Worm (Caenorhabditis elegans) whole organism, L2 larva: Measurements from ENCODE around the gene ttr-37.

Experiments
- C34F6.9 ChIP-seq: fragments of 150-350 bp; optimal IDR thresholded peaks from 2 replicates; lab custom pipeline; 2014; ENCODE audit warnings: missing biosample characterization, missing genetic modification characterization
- F13H6.1 ChIP-seq: sonication (generic microtip); optimal IDR thresholded peaks from 2 replicates; lab custom pipeline; 2016; ENCODE audit warnings: missing genetic modification characterization, missing compliant biosample characterization
- R02D3.7 ChIP-seq: fragments of 150-350 bp; optimal IDR thresholded peaks from 2 replicates; lab custom pipeline; 2014; ENCODE audit warnings: missing biosample characterization, missing genetic modification characterization
- Y55F3AM.14 ChIP-seq: fragments of 200-800 bp; sonication (Bioruptor generic); optimal IDR thresholded peaks from 2 replicates; lab custom pipeline; 2018; ENCODE audit warnings: mild to moderate bottlenecking, missing genetic modification characterization, missing compliant biosample characterization
- ZK546.5 ChIP-seq: sonication (generic microtip); optimal IDR thresholded peaks from 2 replicates; lab custom pipeline; 2017; ENCODE audit warnings: missing biosample characterization, missing genetic modification characterization
- alr-1 ChIP-seq: fragments of 150-350 bp; optimal IDR thresholded peaks from 2 replicates; lab custom pipeline; 2014; ENCODE audit warnings: missing biosample characterization, missing genetic modification characterization
- aly-2 ChIP-seq: fragments of 150-350 bp; optimal IDR thresholded peaks from 2 replicates; lab custom pipeline; 2014; ENCODE audit warnings: missing biosample characterization, missing genetic modification characterization
- ama-1 ChIP-seq: fragments of 150-350 bp; optimal IDR thresholded peaks from 2 replicates; lab custom pipeline; 2018; ENCODE audit warnings: inconsistent platforms
- blmp-1 ChIP-seq: sonication (generic microtip); optimal IDR thresholded peaks from 2 replicates; lab custom pipeline; 2017; ENCODE audit warnings: missing genetic modification characterization, mild to moderate bottlenecking, missing compliant biosample characterization, antibody characterized with exemption, moderate library complexity; ENCODE audit not compliant: insufficient read depth
- ceh-16 ChIP-seq: fragments of 150-350 bp; optimal IDR thresholded peaks from 2 replicates; lab custom pipeline; 2014; ENCODE audit warnings: missing biosample characterization, missing genetic modification characterization
- ceh-82 ChIP-seq: fragments of 150-350 bp; optimal IDR thresholded peaks from 2 replicates; lab custom pipeline; 2014; ENCODE audit warnings: missing biosample characterization, missing genetic modification characterization
- crh-2 ChIP-seq: sonication (generic microtip); optimal IDR thresholded peaks from 2 replicates; lab custom pipeline; 2017; ENCODE audit warnings: missing biosample characterization, missing genetic modification characterization
- dmd-4 ChIP-seq: sonication (generic microtip); optimal IDR thresholded peaks from 2 replicates; lab custom pipeline; 2017; ENCODE audit warnings: missing biosample characterization, missing genetic modification characterization
- egl-27 ChIP-seq: sonication (generic microtip); optimal IDR thresholded peaks from 3 replicates; lab custom pipeline; 2017; ENCODE audit warnings: missing biosample characterization, missing genetic modification reagents, missing genetic modification characterization
- elt-1 ChIP-seq: fragments of 150-350 bp; optimal IDR thresholded peaks from 2 replicates; lab custom pipeline; 2014; ENCODE audit warnings: missing biosample characterization, missing genetic modification characterization
- elt-3 ChIP-seq: sonication (generic microtip); optimal IDR thresholded peaks from 2 replicates; lab custom pipeline; 2017; ENCODE audit warnings: missing biosample characterization, missing genetic modification characterization
- fos-1 ChIP-seq: fragments of 150-350 bp; optimal IDR thresholded peaks from 2 replicates; lab custom pipeline; 2014; ENCODE audit warnings: missing biosample characterization, missing genetic modification characterization
- gmeb-1 ChIP-seq: fragments of 150-350 bp; optimal IDR thresholded peaks from 2 replicates; lab custom pipeline; 2014; ENCODE audit warnings: missing biosample characterization, missing genetic modification characterization
- lin-11 ChIP-seq: fragments of 150-350 bp; sonication (generic microtip); optimal IDR thresholded peaks from 2 replicates; lab custom pipeline; 2014; ENCODE audit warnings: missing biosample characterization, missing genetic modification characterization, inconsistent platforms, mixed read lengths
- lin-13 ChIP-seq: fragments of 150-350 bp; optimal IDR thresholded peaks from 2 replicates; lab custom pipeline; 2014; ENCODE audit warnings: missing biosample characterization, missing genetic modification reagents, missing genetic modification characterization
- lin-39 ChIP-seq: fragments of 150-350 bp; optimal IDR thresholded peaks from 2 replicates; lab custom pipeline; 2014; ENCODE audit warnings: missing biosample characterization, missing genetic modification reagents, missing genetic modification characterization
- lsy-2 ChIP-seq, 2 experiments: fragments of 150-350 bp in 1 of 2; sonication (generic microtip) in 1 of 2; optimal IDR thresholded peaks; 2 replicates each; lab custom pipeline; 2014 to 2017; ENCODE audit warnings: missing biosample characterization in 2 of 2, missing genetic modification characterization in 2 of 2
- mab-5 ChIP-seq: fragments of 150-350 bp; optimal IDR thresholded peaks from 2 replicates; lab custom pipeline; 2014; ENCODE audit warnings: missing biosample characterization, missing genetic modification characterization
- mbf-1 ChIP-seq: sonication (generic microtip); optimal IDR thresholded peaks from 2 replicates; lab custom pipeline; 2017; ENCODE audit warnings: missing biosample characterization, missing genetic modification characterization
- mdl-1 ChIP-seq, 2 experiments: fragments of 150-350 bp in 1 of 2; sonication (generic microtip) in 1 of 2; optimal IDR thresholded peaks; 2 replicates each; lab custom pipeline; 2017; ENCODE audit warnings: missing biosample characterization in 2 of 2, missing genetic modification characterization in 2 of 2
- nhr-10 ChIP-seq: sonication (generic microtip); optimal IDR thresholded peaks from 2 replicates; lab custom pipeline; 2017; ENCODE audit warnings: missing biosample characterization, missing genetic modification characterization
- nhr-11 ChIP-seq: fragments of 150-350 bp; optimal IDR thresholded peaks from 2 replicates; lab custom pipeline; 2014; ENCODE audit warnings: missing biosample characterization, missing genetic modification characterization
- nhr-12 ChIP-seq: fragments of 150-350 bp; optimal IDR thresholded peaks from 2 replicates; lab custom pipeline; 2014; ENCODE audit warnings: missing biosample characterization, missing genetic modification characterization
- nhr-129 ChIP-seq: fragments of 150-350 bp; optimal IDR thresholded peaks from 2 replicates; lab custom pipeline; 2014; ENCODE audit warnings: missing biosample characterization, missing genetic modification characterization
- nhr-21 ChIP-seq: fragments of 150-350 bp; optimal IDR thresholded peaks from 2 replicates; lab custom pipeline; 2014; ENCODE audit warnings: missing biosample characterization, missing genetic modification characterization
- nhr-23 ChIP-seq: fragments of 150-350 bp; optimal IDR thresholded peaks from 2 replicates; lab custom pipeline; 2014; ENCODE audit warnings: missing biosample characterization, missing genetic modification reagents, missing genetic modification characterization
- nhr-237 ChIP-seq: fragments of 150-350 bp; optimal IDR thresholded peaks from 2 replicates; lab custom pipeline; 2014; ENCODE audit warnings: missing biosample characterization, missing genetic modification characterization
- nhr-25 ChIP-seq: fragments of 150-350 bp; sonication (generic microtip); optimal IDR thresholded peaks from 3 replicates; lab custom pipeline; 2014; ENCODE audit warnings: missing biosample characterization, missing genetic modification characterization
- nhr-6 ChIP-seq: fragments of 150-350 bp; optimal IDR thresholded peaks from 2 replicates; lab custom pipeline; 2014; ENCODE audit warnings: missing biosample characterization, missing genetic modification characterization
- nhr-77 ChIP-seq: fragments of 150-350 bp; optimal IDR thresholded peaks from 2 replicates; lab custom pipeline; 2014; ENCODE audit warnings: missing biosample characterization, missing genetic modification characterization
- peb-1 ChIP-seq: fragments of 150-350 bp; optimal IDR thresholded peaks from 2 replicates; lab custom pipeline; 2014; ENCODE audit warnings: missing biosample characterization, missing genetic modification characterization
- sem-4 ChIP-seq: fragments of 150-350 bp; optimal IDR thresholded peaks from 2 replicates; lab custom pipeline; 2014; ENCODE audit warnings: missing biosample characterization, missing genetic modification reagents, missing genetic modification characterization
- skn-1 ChIP-seq: sonication (generic microtip); optimal IDR thresholded peaks from 2 replicates; lab custom pipeline; 2017; ENCODE audit warnings: missing biosample characterization, missing genetic modification characterization
- sma-3 ChIP-seq: sonication (generic microtip); optimal IDR thresholded peaks from 2 replicates; lab custom pipeline; 2016; ENCODE audit warnings: missing genetic modification reagents, missing genetic modification characterization, missing compliant biosample characterization
- sma-9 ChIP-seq, 2 experiments: fragments of 150-350 bp in 1 of 2; sonication (generic microtip) in 1 of 2; optimal IDR thresholded peaks; 2 replicates each; lab custom pipeline; 2014 to 2016; ENCODE audit warnings: missing genetic modification characterization in 2 of 2, mild to moderate bottlenecking in 1 of 2, missing biosample characterization in 1 of 2, missing compliant biosample characterization in 1 of 2, missing genetic modification reagents in 1 of 2, moderate library complexity in 1 of 2
- snpc-4 ChIP-seq: fragments of 150-350 bp; optimal IDR thresholded peaks from 2 replicates; lab custom pipeline; 2014; ENCODE audit warnings: missing biosample characterization, missing genetic modification characterization
- unc-39 ChIP-seq: fragments of 150-350 bp; optimal IDR thresholded peaks from 2 replicates; lab custom pipeline; 2014; ENCODE audit warnings: missing biosample characterization, missing genetic modification characterization
- unc-55 ChIP-seq: fragments of 150-350 bp; sonication (generic microtip); optimal IDR thresholded peaks from 3 replicates; lab custom pipeline; 2014; ENCODE audit warnings: missing biosample characterization, missing genetic modification reagents, missing genetic modification characterization
- unc-62 ChIP-seq: fragments of 150-350 bp; optimal IDR thresholded peaks from 2 replicates; lab custom pipeline; 2014; ENCODE audit warnings: missing biosample characterization, missing genetic modification reagents, missing genetic modification characterization
- zag-1 ChIP-seq: fragments of 150-350 bp; optimal IDR thresholded peaks from 2 replicates; lab custom pipeline; 2014; ENCODE audit warnings: missing biosample characterization, missing genetic modification characterization
- ztf-1 ChIP-seq: fragments of 200-800 bp; sonication (Bioruptor generic); conservative IDR thresholded peaks from 2 replicates; pipeline ENCODE4 v1.3.6; 2022; ENCODE audit warnings: missing genetic modification characterization, missing compliant biosample characterization
- ztf-11 ChIP-seq: sonication (generic microtip); optimal IDR thresholded peaks from 2 replicates; lab custom pipeline; 2017; ENCODE audit warnings: missing biosample characterization, missing genetic modification characterization
- ztf-4 ChIP-seq: fragments of 150-350 bp; optimal IDR thresholded peaks from 2 replicates; lab custom pipeline; 2014; ENCODE audit warnings: missing biosample characterization, missing genetic modification characterization

Gene ttr-37

ce11 chrX:1344818-1345217, 7.8 kb upstream of the ttr-37 start:
- peak; percentile 65 for TF ChIP-seq ZK546.5 (tag; lab: Kevin White, UChicago)
- TF ChIP-seq sem-4 (tag; lab: Kevin White, UChicago), result peak; percentile 96
- no peak for TF ChIP-seq elt-3 (tag; lab: Kevin White, UChicago)
- peak; percentile 94 for TF ChIP-seq C34F6.9 (tag; lab: Kevin White, UChicago)
- TF ChIP-seq lin-39 (tag; lab: Kevin White, UChicago), result peak; percentile 55
- TF ChIP-seq mdl-1 (tag; optimal IDR thresholded peaks at IDR 0.05; lab: Kevin White, UChicago), result peak; percentile 70 to 92
- peak; percentile 92 for TF ChIP-seq gmeb-1 (tag; lab: Kevin White, UChicago)
- peak; percentile 97 for TF ChIP-seq lin-13
- TF ChIP-seq nhr-129 (tag; lab: Kevin White, UChicago), result peak; percentile 99
- peak; percentile 85 for TF ChIP-seq Y55F3AM.14 (GFP tag; lab: Kevin White, UChicago)
- TF ChIP-seq mab-5 (tag; lab: Kevin White, UChicago), result peak; percentile 96
- TF ChIP-seq ceh-16 (tag; lab: Kevin White, UChicago), result peak; percentile 90
- peak; percentile 92 to 95 for TF ChIP-seq lsy-2 (tag; optimal IDR thresholded peaks at IDR 0.05; lab: Kevin White, UChicago)
- TF ChIP-seq ama-1 (lab: Kevin White, UChicago), result no peak
- peak; percentile 97 for TF ChIP-seq egl-27 (tag; lab: Kevin White, UChicago)
- peak; percentile 63 for TF ChIP-seq aly-2 (tag; lab: Kevin White, UChicago)
- peak; percentile 64 for TF ChIP-seq nhr-11 (tag; lab: Kevin White, UChicago)
- peak; percentile 72 for TF ChIP-seq dmd-4 (tag; lab: Kevin White, UChicago)
- peak; percentile 98 for TF ChIP-seq ceh-82 (tag; lab: Kevin White, UChicago)
- TF ChIP-seq nhr-12 (tag; lab: Kevin White, UChicago), result peak; percentile 55
- TF ChIP-seq ztf-1 (GFP tag; lab: Robert Waterston, UW), result no peak
- peak; percentile 90 for TF ChIP-seq ztf-4 (tag; lab: Kevin White, UChicago)
- TF ChIP-seq skn-1 (tag; lab: Kevin White, UChicago), result peak; percentile 82
- TF ChIP-seq nhr-25 (tag; lab: Kevin White, UChicago), result peak; percentile 95
- TF ChIP-seq crh-2 (tag; lab: Kevin White, UChicago), result peak; percentile 98
- TF ChIP-seq unc-62 (GFP tag; lab: Kevin White, UChicago), result peak; percentile 72
- peak; percentile 73 for TF ChIP-seq blmp-1
- peak; percentile 96 for TF ChIP-seq sma-9 (GFP tag; optimal IDR thresholded peaks at IDR 0.05; lab: Kevin White, UChicago)
- no peak for TF ChIP-seq sma-9 (tag; optimal IDR thresholded peaks at IDR 0.05; lab: Kevin White, UChicago)
- peak; percentile 93 for TF ChIP-seq lin-11 (tag; lab: Kevin White, UChicago)
- TF ChIP-seq alr-1 (tag; lab: Kevin White, UChicago), result no peak
- TF ChIP-seq F13H6.1 (tag; lab: Kevin White, UChicago), result peak; percentile 94
- TF ChIP-seq fos-1 (tag; lab: Kevin White, UChicago), result peak; percentile 98
- TF ChIP-seq sma-3 (GFP tag; lab: Kevin White, UChicago), result peak; percentile 98
- TF ChIP-seq nhr-23, result no peak
- peak; percentile 96 for TF ChIP-seq nhr-77 (tag; lab: Kevin White, UChicago)
- TF ChIP-seq nhr-237 (tag; lab: Kevin White, UChicago), result peak; percentile 93
- peak; percentile 99 for TF ChIP-seq unc-55
- TF ChIP-seq unc-39 (tag; lab: Kevin White, UChicago), result peak; percentile 72
- peak; percentile 89 for TF ChIP-seq snpc-4 (tag; lab: Kevin White, UChicago)
- TF ChIP-seq elt-1, result no peak
- peak; percentile 98 for TF ChIP-seq zag-1 (tag; lab: Kevin White, UChicago)
- peak; percentile 79 for TF ChIP-seq ztf-11
- peak; percentile 67 for TF ChIP-seq R02D3.7
- TF ChIP-seq nhr-21 (tag; lab: Kevin White, UChicago), result peak; percentile 98
- peak; percentile 97 for TF ChIP-seq nhr-6 (tag; lab: Kevin White, UChicago)
- peak; percentile 65 for TF ChIP-seq mbf-1 (tag; lab: Kevin White, UChicago)
- TF ChIP-seq nhr-10 (tag; lab: Kevin White, UChicago), result peak; percentile 94
- TF ChIP-seq peb-1, result no peak
- TF ChIP-seq, all 48 proteins: peak for 41
